Worm (Caenorhabditis elegans) whole organism, late embryonic: ENCODE results near the gene fbxa-36.

Experiments
- fkh-10 ChIP-seq: fragments of 150-350 bp; optimal IDR thresholded peaks from 2 replicates; lab custom pipeline; 2014; ENCODE audit warnings: missing biosample characterization, missing genetic modification reagents, missing genetic modification characterization
- npax-4 ChIP-seq: sonication (generic microtip); optimal IDR thresholded peaks from 2 replicates; lab custom pipeline; 2016; ENCODE audit warnings: missing genetic modification characterization, missing compliant biosample characterization
- pag-3 ChIP-seq: sonication (generic microtip); optimal IDR thresholded peaks from 2 replicates; lab custom pipeline; 2016; ENCODE audit warnings: missing compliant biosample characterization, missing genetic modification characterization, borderline replicate concordance

ce11 chrIII:1311367-1311766 lies 18.3 kb upstream of the fbxa-36 start:
- no peak for TF ChIP-seq pag-3
- TF ChIP-seq fkh-10 (GFP tag; lab: Kevin White, UChicago), result no peak
- TF ChIP-seq npax-4 (tag; lab: Kevin White, UChicago), result no peak
